Fruit fly (Drosophila melanogaster) whole organism, embryonic: ENCODE measurements around the gene klu.

ENCODE experiments used
- Antp ChIP-seq: fragments of 200-800 bp; sonication (Bioruptor generic); optimal IDR thresholded peaks from 3 replicates; lab custom pipeline; 2016; ENCODE audit warnings: missing biosample characterization, missing genetic modification characterization
- Asciz ChIP-seq: fragments of 200-800 bp; sonication (Bioruptor generic); optimal IDR thresholded peaks from 2 replicates; lab custom pipeline; 2017; ENCODE audit warnings: missing biosample characterization, mild to moderate bottlenecking, missing genetic modification characterization, missing genetic modification reagents
- C15 ChIP-seq: fragments of 200-800 bp; sonication (Bioruptor generic); IDR thresholded peaks from 3 replicates; pipeline ENCODE4 v1.3.6; 2022; ENCODE audit warnings: missing biosample characterization, missing genetic modification characterization
- CG10366 ChIP-seq: fragments of 200-800 bp; sonication (Bioruptor generic); IDR thresholded peaks from 2 replicates; pipeline ENCODE4 v1.3.6; 2022; ENCODE audit warnings: missing biosample characterization, missing genetic modification characterization
- CG10959 ChIP-seq: fragments of 200-800 bp; sonication (Bioruptor generic); IDR thresholded peaks from 2 replicates; pipeline ENCODE4 v1.3.6; 2022; ENCODE audit warnings: missing biosample characterization, missing genetic modification characterization
- CG12236 ChIP-seq: fragments of 200-800 bp; sonication (Bioruptor generic); optimal IDR thresholded peaks from 2 replicates; lab custom pipeline; 2016; ENCODE audit warnings: missing biosample characterization, missing genetic modification characterization
- CG12659 ChIP-seq: fragments of 200-800 bp; sonication (Bioruptor generic); optimal IDR thresholded peaks from 3 replicates; lab custom pipeline; 2017; ENCODE audit warnings: mild to moderate bottlenecking, missing biosample characterization, missing genetic modification reagents, missing genetic modification characterization
- CG13424 ChIP-seq: fragments of 200-800 bp; sonication (Bioruptor generic); optimal IDR thresholded peaks from 2 replicates; lab custom pipeline; 2019; ENCODE audit warnings: missing biosample characterization, mild to moderate bottlenecking, missing genetic modification characterization, moderate library complexity
- CG15269 ChIP-seq: fragments of 200-800 bp; sonication (Bioruptor generic); optimal IDR thresholded peaks from 2 replicates; lab custom pipeline; 2018; ENCODE audit warnings: missing biosample characterization, mild to moderate bottlenecking, missing genetic modification characterization, moderate library complexity
- CG15514 ChIP-seq: fragments of 200-800 bp; sonication (Bioruptor generic); optimal IDR thresholded peaks from 3 replicates; lab custom pipeline; 2017; ENCODE audit warnings: missing biosample characterization, missing genetic modification characterization, mild to moderate bottlenecking, moderate library complexity, missing genetic modification reagents
- CG2129 ChIP-seq: fragments of 200-800 bp; sonication (Bioruptor generic); IDR thresholded peaks from 2 replicates; pipeline ENCODE4 v1.3.6; 2022; ENCODE audit warnings: missing biosample characterization, missing genetic modification characterization; ENCODE audit not compliant: partially characterized antibody
- CG4617 ChIP-seq: fragments of 200-800 bp; sonication (Bioruptor generic); optimal IDR thresholded peaks from 3 replicates; lab custom pipeline; 2016; ENCODE audit warnings: missing biosample characterization, missing genetic modification characterization, borderline replicate concordance
- CG7271 ChIP-seq: fragments of 200-800 bp; sonication (Bioruptor generic); optimal IDR thresholded peaks from 2 replicates; lab custom pipeline; 2018; ENCODE audit warnings: missing biosample characterization, mild to moderate bottlenecking, missing genetic modification characterization, moderate library complexity
- CG8290 ChIP-seq, 3 experiments: fragments of 200-800 bp; sonication (Bioruptor generic); optimal IDR thresholded peaks; 2 replicates each; lab custom pipeline; 2016 to 2019; ENCODE audit warnings: missing biosample characterization in 3 of 3, missing genetic modification characterization in 3 of 3, mild to moderate bottlenecking in 2 of 3, moderate library complexity in 1 of 3
- CG9817 ChIP-seq: fragments of 200-800 bp; sonication (Bioruptor generic); optimal IDR thresholded peaks from 2 replicates; lab custom pipeline; 2018; ENCODE audit warnings: missing biosample characterization, mild to moderate bottlenecking, missing genetic modification characterization, moderate library complexity
- Dfd ChIP-seq, 2 experiments: fragments of >200 bp; optimal IDR thresholded peaks; 2 replicates each; lab custom pipeline; 2017; ENCODE audit warnings: missing biosample characterization in 2 of 2, missing genetic modification characterization in 2 of 2
- Hr3 ChIP-seq: fragments of 200-800 bp; sonication (Bioruptor generic); optimal IDR thresholded peaks from 3 replicates; lab custom pipeline; 2016; ENCODE audit warnings: missing biosample characterization, missing genetic modification characterization
- Hsf ChIP-seq: fragments of 200-800 bp; sonication (Bioruptor generic); optimal IDR thresholded peaks from 3 replicates; lab custom pipeline; 2016; ENCODE audit warnings: missing biosample characterization, missing genetic modification characterization
- MTF-1 ChIP-seq: fragments of 200-800 bp; sonication (Bioruptor generic); optimal IDR thresholded peaks from 2 replicates; lab custom pipeline; 2018; ENCODE audit warnings: missing biosample characterization, mild to moderate bottlenecking, missing genetic modification characterization, borderline replicate concordance
- NC2α ChIP-seq: fragments of 200-800 bp; sonication (Bioruptor generic); optimal IDR thresholded peaks from 2 replicates; lab custom pipeline; 2016; ENCODE audit warnings: missing biosample characterization, missing genetic modification characterization
- NK7.1 ChIP-seq: fragments of 200-800 bp; sonication (Bioruptor generic); optimal IDR thresholded peaks from 3 replicates; lab custom pipeline; 2016; ENCODE audit warnings: missing biosample characterization, missing genetic modification characterization
- Nf-YB ChIP-seq: fragments of 200-800 bp; sonication (Bioruptor generic); optimal IDR thresholded peaks from 3 replicates; lab custom pipeline; 2019; ENCODE audit warnings: missing biosample characterization, mild to moderate bottlenecking, missing genetic modification characterization, moderate library complexity
- Oli ChIP-seq: fragments of 200-800 bp; sonication (Bioruptor generic); optimal IDR thresholded peaks from 2 replicates; lab custom pipeline; 2018; ENCODE audit warnings: missing biosample characterization, mild to moderate bottlenecking, missing genetic modification characterization, moderate library complexity
- Opbp ChIP-seq: fragments of 200-800 bp; sonication (Bioruptor generic); IDR thresholded peaks from 3 replicates; pipeline ENCODE4 v1.3.6; 2022; ENCODE audit warnings: missing biosample characterization, missing genetic modification characterization; ENCODE audit not compliant: partially characterized antibody
- Pdp1 ChIP-seq, 2 experiments: fragments of 200-800 bp; sonication (Bioruptor generic); optimal IDR thresholded peaks; 3 replicates each; lab custom pipeline; 2016; ENCODE audit warnings: missing biosample characterization in 2 of 2, missing genetic modification characterization in 2 of 2, mild to moderate bottlenecking in 1 of 2, moderate library complexity in 1 of 2
- Ptx1 ChIP-seq: fragments of 200-800 bp; sonication (Bioruptor generic); IDR thresholded peaks from 2 replicates; pipeline ENCODE4 v1.3.6; 2022; ENCODE audit warnings: missing biosample characterization, missing genetic modification characterization
- Ravus ChIP-seq: fragments of 200-800 bp; sonication (Bioruptor generic); IDR thresholded peaks from 2 replicates; pipeline ENCODE4 v1.3.6; 2022; ENCODE audit warnings: missing biosample characterization, missing genetic modification characterization
- Scr ChIP-seq: fragments of 200-800 bp; sonication (Bioruptor generic); IDR thresholded peaks from 2 replicates; pipeline ENCODE4 v1.3.6; 2022; ENCODE audit warnings: missing biosample characterization, missing genetic modification characterization; ENCODE audit not compliant: partially characterized antibody
- Sin3A ChIP-seq: fragments of >200 bp; optimal IDR thresholded peaks from 2 replicates; lab custom pipeline; 2018
- Six4 ChIP-seq: fragments of 200-800 bp; sonication (Bioruptor generic); optimal IDR thresholded peaks from 2 replicates; lab custom pipeline; 2016; ENCODE audit warnings: missing biosample characterization, missing genetic modification characterization
- ara ChIP-seq: fragments of 200-800 bp; sonication (Bioruptor generic); IDR thresholded peaks from 2 replicates; pipeline ENCODE4 v1.3.6; 2022; ENCODE audit warnings: missing biosample characterization, missing genetic modification characterization
- da ChIP-seq: fragments of 200-800 bp; sonication (Bioruptor generic); optimal IDR thresholded peaks from 2 replicates; lab custom pipeline; 2016; ENCODE audit warnings: missing biosample characterization, missing genetic modification characterization
- emc ChIP-seq: fragments of 200-800 bp; sonication (Bioruptor generic); optimal IDR thresholded peaks from 2 replicates; lab custom pipeline; 2016; ENCODE audit warnings: missing biosample characterization, missing genetic modification characterization
- exex ChIP-seq: fragments of 200-800 bp; sonication (Bioruptor generic); optimal IDR thresholded peaks from 4 replicates; lab custom pipeline; 2018; ENCODE audit warnings: missing biosample characterization, mild to moderate bottlenecking, missing genetic modification characterization, moderate library complexity
- fd102C ChIP-seq: fragments of 200-800 bp; sonication (Bioruptor generic); optimal IDR thresholded peaks from 2 replicates; lab custom pipeline; 2018; ENCODE audit warnings: missing biosample characterization, mild to moderate bottlenecking, missing genetic modification characterization, moderate library complexity
- grau ChIP-seq: fragments of 200-800 bp; optimal IDR thresholded peaks from 3 replicates; lab custom pipeline; 2019; ENCODE audit warnings: missing biosample characterization, mild to moderate bottlenecking, missing genetic modification characterization, moderate library complexity
- hb ChIP-seq: fragments of 200-800 bp; sonication (Bioruptor generic); IDR thresholded peaks from 3 replicates; pipeline ENCODE4 v1.3.6; 2022; ENCODE audit warnings: missing biosample characterization, missing genetic modification characterization; ENCODE audit not compliant: partially characterized antibody
- lbe ChIP-seq: fragments of 200-800 bp; sonication (Bioruptor generic); optimal IDR thresholded peaks from 2 replicates; lab custom pipeline; 2016; ENCODE audit warnings: missing biosample characterization, mild to moderate bottlenecking, missing genetic modification characterization
- mirr ChIP-seq: fragments of 200-800 bp; sonication (Bioruptor generic); optimal IDR thresholded peaks from 3 replicates; lab custom pipeline; 2018; ENCODE audit warnings: missing biosample characterization, mild to moderate bottlenecking, missing genetic modification characterization
- nerfin-1 ChIP-seq: fragments of 200-800 bp; sonication (Bioruptor generic); optimal IDR thresholded peaks from 3 replicates; lab custom pipeline; 2019; ENCODE audit warnings: missing biosample characterization, mild to moderate bottlenecking, missing genetic modification characterization, moderate library complexity
- pros ChIP-seq: fragments of 200-800 bp; sonication (Bioruptor generic); optimal IDR thresholded peaks from 3 replicates; lab custom pipeline; 2019; ENCODE audit warnings: missing biosample characterization, mild to moderate bottlenecking, missing genetic modification characterization, moderate library complexity
- repo ChIP-seq: fragments of 200-800 bp; sonication (Bioruptor generic); optimal IDR thresholded peaks from 2 replicates; lab custom pipeline; 2016; ENCODE audit warnings: missing biosample characterization, missing genetic modification characterization
- ro ChIP-seq: fragments of 200-800 bp; sonication (Bioruptor generic); IDR thresholded peaks from 2 replicates; pipeline ENCODE4 v1.3.6; 2022; ENCODE audit warnings: missing biosample characterization, missing genetic modification characterization
- row ChIP-seq: fragments of 200-800 bp; sonication (Bioruptor generic); IDR thresholded peaks from 3 replicates; pipeline ENCODE4 v1.3.6; 2022; ENCODE audit warnings: missing biosample characterization, missing genetic modification characterization
- tap ChIP-seq: fragments of 200-800 bp; optimal IDR thresholded peaks from 3 replicates; lab custom pipeline; 2019; ENCODE audit warnings: missing biosample characterization, mild to moderate bottlenecking, missing genetic modification characterization, moderate library complexity
- wek ChIP-seq: fragments of 200-800 bp; sonication (Bioruptor generic); optimal IDR thresholded peaks from 3 replicates; lab custom pipeline; 2018; ENCODE audit warnings: missing biosample characterization, mild to moderate bottlenecking, missing genetic modification characterization, moderate library complexity
- zen ChIP-seq: fragments of 200-800 bp; sonication (Bioruptor generic); optimal IDR thresholded peaks from 3 replicates; lab custom pipeline; 2018; ENCODE audit warnings: missing biosample characterization, mild to moderate bottlenecking, missing genetic modification characterization, moderate library complexity

klu gene

DNA sequence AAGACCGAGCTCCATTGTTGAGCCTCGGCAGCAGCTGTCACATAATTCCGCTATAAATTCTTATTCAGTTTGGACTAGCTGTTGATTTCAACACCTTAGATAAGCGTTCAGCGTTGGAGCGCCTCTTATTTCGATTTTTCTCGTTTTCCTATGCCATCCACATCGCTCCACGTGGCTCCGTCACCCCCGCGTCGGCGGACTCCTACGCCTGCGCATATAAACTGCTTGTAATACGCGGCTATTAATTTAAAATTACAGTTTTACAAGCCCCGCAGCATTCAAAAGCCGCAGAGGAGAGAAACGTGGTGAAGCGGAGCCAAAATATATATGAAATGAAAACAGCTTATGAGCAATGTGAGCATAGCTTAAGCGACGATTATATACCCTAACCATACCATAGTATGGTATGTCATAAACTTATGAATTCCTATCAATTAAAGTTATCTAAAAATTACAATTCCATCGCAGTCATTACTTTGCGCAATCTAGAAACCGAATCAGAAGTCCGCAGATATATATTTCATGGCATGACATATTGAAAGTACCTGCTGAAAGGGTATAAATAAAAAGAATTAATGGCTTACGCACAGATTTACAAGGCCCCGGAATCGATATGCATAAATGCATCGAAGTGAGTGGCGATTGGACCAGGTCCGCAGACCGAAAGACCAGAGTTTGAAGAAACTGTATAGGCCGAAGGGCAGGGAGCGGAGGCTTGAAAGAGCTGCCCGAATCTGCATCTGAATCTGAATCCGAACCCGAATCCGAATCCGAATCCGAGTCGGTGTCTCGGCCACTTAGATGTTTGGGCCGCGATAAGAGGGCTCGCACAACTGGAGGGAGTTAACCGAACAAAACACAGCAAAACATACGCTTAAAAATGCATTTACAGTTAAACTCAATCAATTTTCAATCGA, 43.0 kb downstream of the klu start (continued):
- TF ChIP-seq CG10959 (GFP tag; lab: Robert Waterston, UW) (peak; percentile 84), CG9817 (tag; lab: Kevin White, UChicago) (peak; percentile 72), Dfd (GFP tag; optimal IDR thresholded peaks at IDR 0.05; lab: Kevin White, UChicago) (no peak), CG13424 (peak; percentile 93), Ptx1 (peak; percentile 90), row (GFP tag; lab: Robert Waterston, UW) (peak; percentile 88), grau (tag; lab: Kevin White, UChicago) (peak; percentile 86), wek (GFP tag; lab: Kevin White, UChicago) (peak; percentile 65), Scr (GFP tag; lab: Robert Waterston, UW) (no peak), Hr3 (GFP tag; lab: Kevin White, UChicago) (peak; percentile 86), Nf-YB (GFP tag; lab: Kevin White, UChicago) (peak; percentile 75), ro (GFP tag; lab: Robert Waterston, UW) (peak; percentile 70), CG4617 (GFP tag; lab: Kevin White, UChicago) (peak; percentile 37), Six4 (GFP tag; lab: Kevin White, UChicago) (peak; percentile 76), CG15514 (GFP tag; lab: Kevin White, UChicago) (peak; percentile 39), ara (GFP tag; lab: Robert Waterston, UW) (peak; percentile 83), C15 (no peak), nerfin-1 (tag; lab: Kevin White, UChicago) (peak; percentile 88), emc (GFP tag; lab: Kevin White, UChicago) (no peak), da (peak; percentile 59), tap (tag; lab: Kevin White, UChicago) (peak; percentile 88), CG8290 (GFP tag; optimal IDR thresholded peaks at IDR 0.05; lab: Kevin White, UChicago) (peak; percentile 78), CG8290 (tag; optimal IDR thresholded peaks at IDR 0.05; lab: Kevin White, UChicago) (peak; percentile 10 to 72), MTF-1 (GFP tag; lab: Kevin White, UChicago) (peak; percentile 81), repo (peak; percentile 80), CG10366 (GFP tag; lab: Robert Waterston, UW) (peak; percentile 85), pros (GFP tag; lab: Kevin White, UChicago) (no peak), CG2129 (no peak), mirr (peak; percentile 11), zen (tag; lab: Kevin White, UChicago) (peak; percentile 58), NC2α (GFP tag; lab: Kevin White, UChicago) (peak; percentile 62), Sin3A (lab: Kevin White, UChicago) (no peak), Ravus (peak; percentile 45), lbe (GFP tag; lab: Kevin White, UChicago) (peak; percentile 17), CG15269 (tag; lab: Kevin White, UChicago) (peak; percentile 90), Pdp1 (GFP tag; optimal IDR thresholded peaks at IDR 0.05; lab: Kevin White, UChicago) (peak; percentile 82 to 87), CG7271 (peak; percentile 4), Antp (GFP tag; lab: Kevin White, UChicago) (peak; percentile 82), Opbp (GFP tag; lab: Robert Waterston, UW) (no peak), CG12659 (GFP tag; lab: Kevin White, UChicago) (peak; percentile 79), fd102C (no peak), hb (GFP tag; lab: Robert Waterston, UW) (no peak), NK7.1 (peak; percentile 61), Asciz (GFP tag; lab: Kevin White, UChicago) (peak; percentile 83), Oli (tag; lab: Kevin White, UChicago) (peak; percentile 93), Hsf (GFP tag; lab: Kevin White, UChicago) (peak; percentile 86), CG12236 (GFP tag; lab: Kevin White, UChicago) (peak; percentile 75), exex (tag; lab: Kevin White, UChicago) (peak; percentile 7)
